Worm (Caenorhabditis elegans) whole organism, L4 larva: ENCODE measurements around the gene fli-1.
A peak's percentile ranks its signal among the peaks of the same experiment; 100 is the strongest.

ENCODE experiments used
- D1046.2 ChIP-seq: fragments of 200-800 bp; sonication (Bioruptor generic); IDR thresholded peaks from 2 replicates; pipeline ENCODE4 v1.3.6; 2022; ENCODE audit warnings: missing genetic modification characterization, missing compliant biosample characterization
- F26F4.8 ChIP-seq: fragments of 200-800 bp; sonication (Bioruptor generic); conservative IDR thresholded peaks from 2 replicates; pipeline ENCODE4 v1.3.6; 2022; ENCODE audit warnings: missing genetic modification characterization, missing compliant biosample characterization
- F37D6.2 ChIP-seq: sonication (generic microtip); optimal IDR thresholded peaks from 2 replicates; lab custom pipeline; 2016; ENCODE audit warnings: mild to moderate bottlenecking, missing genetic modification characterization, missing compliant biosample characterization
- F44E2.7 ChIP-seq: fragments of 200-800 bp; sonication (Bioruptor generic); IDR thresholded peaks from 2 replicates; pipeline ENCODE4 v2.1.2; 2022; ENCODE audit warnings: missing genetic modification characterization, missing compliant biosample characterization
- F49E8.2 ChIP-seq: sonication (generic microtip); optimal IDR thresholded peaks from 2 replicates; lab custom pipeline; 2016; ENCODE audit warnings: missing compliant biosample characterization, mild to moderate bottlenecking, missing genetic modification characterization, borderline replicate concordance
- T20F7.1 ChIP-seq: fragments of 200-800 bp; sonication (Bioruptor generic); optimal IDR thresholded peaks from 2 replicates; lab custom pipeline; 2018; ENCODE audit warnings: mild to moderate bottlenecking, missing genetic modification characterization, missing compliant biosample characterization
- Y5F2A.4 ChIP-seq: fragments of 200-800 bp; sonication (Bioruptor generic); optimal IDR thresholded peaks from 2 replicates; lab custom pipeline; 2018; ENCODE audit warnings: mild to moderate bottlenecking, missing genetic modification characterization, missing compliant biosample characterization
- ZK546.5 ChIP-seq, 2 experiments: sonication (generic microtip); optimal IDR thresholded peaks; 2 replicates each; lab custom pipeline; 2017; ENCODE audit warnings: missing biosample characterization in 2 of 2, missing genetic modification characterization in 2 of 2
- aha-1 ChIP-seq: fragments of 150-350 bp; peaks from one replicate; lab custom pipeline; 2014; ENCODE audit warnings: missing biosample characterization, missing genetic modification characterization
- arid-1 ChIP-seq: fragments of 200-800 bp; sonication (Bioruptor generic); conservative IDR thresholded peaks from 2 replicates; pipeline ENCODE4 v1.3.6; 2022; ENCODE audit warnings: missing genetic modification reagents, missing genetic modification characterization, missing compliant biosample characterization
- ceh-32 ChIP-seq: sonication (generic microtip); optimal IDR thresholded peaks from 2 replicates; lab custom pipeline; 2016; ENCODE audit warnings: mild to moderate bottlenecking, missing genetic modification characterization, missing compliant biosample characterization; ENCODE audit not compliant: poor library complexity
- ceh-44 ChIP-seq: fragments of 200-800 bp; sonication (Bioruptor generic); IDR thresholded peaks from 2 replicates; pipeline ENCODE4 v1.3.6; 2022; ENCODE audit warnings: missing genetic modification reagents, missing genetic modification characterization, missing compliant biosample characterization
- daf-16 ChIP-seq, 3 experiments: sonication (generic microtip); optimal IDR thresholded peaks; 2 replicates each; lab custom pipeline; 2016 to 2017; ENCODE audit warnings: missing genetic modification characterization in 3 of 3, missing genetic modification reagents in 3 of 3, mild to moderate bottlenecking in 2 of 3, missing compliant biosample characterization in 2 of 3, missing biosample characterization in 1 of 3, moderate library complexity in 1 of 3
- daf-19 ChIP-seq: fragments of 200-800 bp; sonication (Bioruptor generic); conservative IDR thresholded peaks from 2 replicates; pipeline ENCODE4 v1.3.6; 2022; ENCODE audit warnings: missing genetic modification characterization, missing compliant biosample characterization
- dmd-6 ChIP-seq: fragments of 200-800 bp; sonication (Bioruptor generic); IDR thresholded peaks from 2 replicates; pipeline ENCODE4 v1.3.6; 2022; ENCODE audit warnings: missing genetic modification reagents, missing genetic modification characterization, missing compliant biosample characterization
- dmd-8 ChIP-seq: fragments of 200-800 bp; sonication (Bioruptor generic); IDR thresholded peaks from 2 replicates; pipeline ENCODE4 v1.3.6; 2022; ENCODE audit warnings: missing genetic modification characterization, missing compliant biosample characterization
- dve-1 ChIP-seq: sonication (generic microtip); optimal IDR thresholded peaks from 2 replicates; lab custom pipeline; 2017; ENCODE audit warnings: antibody characterized with exemption, mild to moderate bottlenecking, missing genetic modification characterization, missing compliant biosample characterization; ENCODE audit not compliant: insufficient read depth
- egl-43 ChIP-seq: fragments of 200-800 bp; sonication (Bioruptor generic); IDR thresholded peaks from 2 replicates; pipeline ENCODE4 v1.3.6; 2022; ENCODE audit warnings: missing genetic modification reagents, missing genetic modification characterization, missing compliant biosample characterization
- fkh-10 ChIP-seq: fragments of 150-350 bp; optimal IDR thresholded peaks from 2 replicates; lab custom pipeline; 2014; ENCODE audit warnings: missing biosample characterization, missing genetic modification reagents, missing genetic modification characterization
- hlh-11 ChIP-seq: fragments of 200-800 bp; sonication (Bioruptor generic); optimal IDR thresholded peaks from 2 replicates; lab custom pipeline; 2018; ENCODE audit warnings: mild to moderate bottlenecking, missing genetic modification characterization, missing compliant biosample characterization
- lim-7 ChIP-seq: fragments of 200-800 bp; sonication (Bioruptor generic); IDR thresholded peaks from 2 replicates; pipeline ENCODE4 v1.3.6; 2022; ENCODE audit warnings: missing genetic modification characterization, missing compliant biosample characterization
- lin-1 ChIP-seq: fragments of 200-800 bp; sonication (Bioruptor generic); IDR thresholded peaks from 2 replicates; pipeline ENCODE4 v1.3.6; 2022; ENCODE audit warnings: missing genetic modification reagents, missing genetic modification characterization, missing compliant biosample characterization
- lin-29 ChIP-seq: fragments of 200-800 bp; sonication (Bioruptor generic); IDR thresholded peaks from 2 replicates; pipeline ENCODE4 v1.3.6; 2022; ENCODE audit warnings: missing genetic modification reagents, missing genetic modification characterization, missing compliant biosample characterization
- lir-3 ChIP-seq: sonication (generic microtip); optimal IDR thresholded peaks from 2 replicates; lab custom pipeline; 2016; ENCODE audit warnings: mild to moderate bottlenecking, missing genetic modification characterization, missing compliant biosample characterization
- madf-9 ChIP-seq: fragments of 200-800 bp; sonication (Bioruptor generic); conservative IDR thresholded peaks from 2 replicates; pipeline ENCODE4 v1.3.6; 2022; ENCODE audit warnings: missing genetic modification reagents, missing genetic modification characterization, missing compliant biosample characterization
- mxl-3 ChIP-seq: fragments of 200-800 bp; sonication (Bioruptor generic); optimal IDR thresholded peaks from 2 replicates; lab custom pipeline; 2018; ENCODE audit warnings: mild to moderate bottlenecking, missing genetic modification characterization, missing compliant biosample characterization
- nhr-10 ChIP-seq: fragments of 150-350 bp; optimal IDR thresholded peaks from 2 replicates; lab custom pipeline; 2014; ENCODE audit warnings: missing biosample characterization, missing genetic modification characterization
- nhr-102 ChIP-seq: sonication (generic microtip); optimal IDR thresholded peaks from 2 replicates; lab custom pipeline; 2016; ENCODE audit warnings: mild to moderate bottlenecking, missing genetic modification characterization, moderate library complexity, missing compliant biosample characterization
- nhr-111 ChIP-seq: fragments of 200-800 bp; sonication (Bioruptor generic); optimal IDR thresholded peaks from 2 replicates; lab custom pipeline; 2018; ENCODE audit warnings: mild to moderate bottlenecking, missing genetic modification characterization, missing compliant biosample characterization
- nhr-237 ChIP-seq: sonication (generic microtip); optimal IDR thresholded peaks from 2 replicates; lab custom pipeline; 2017; ENCODE audit warnings: missing biosample characterization, missing genetic modification characterization
- nhr-25 ChIP-seq: sonication (generic microtip); optimal IDR thresholded peaks from 2 replicates; lab custom pipeline; 2017; ENCODE audit warnings: missing genetic modification characterization, mild to moderate bottlenecking, missing compliant biosample characterization, antibody characterized with exemption, moderate library complexity, borderline replicate concordance; ENCODE audit not compliant: insufficient read depth
- nhr-28 ChIP-seq: fragments of 150-350 bp; optimal IDR thresholded peaks from 2 replicates; lab custom pipeline; 2014; ENCODE audit warnings: missing biosample characterization, missing genetic modification characterization
- nhr-41 ChIP-seq: fragments of 200-800 bp; sonication (Bioruptor generic); IDR thresholded peaks from 2 replicates; pipeline ENCODE4 v1.3.6; 2022; ENCODE audit warnings: missing genetic modification reagents, missing genetic modification characterization, missing compliant biosample characterization
- nhr-77 ChIP-seq: fragments of 150-350 bp; optimal IDR thresholded peaks from 2 replicates; lab custom pipeline; 2014; ENCODE audit warnings: missing biosample characterization, missing genetic modification characterization
- pha-4 ChIP-seq, 2 experiments: fragments of 150-350 bp in 1 of 2; fragments of 200-800 bp in 1 of 2; sonication (Bioruptor generic) in 1 of 2; IDR thresholded peaks in 1 of 2; optimal IDR thresholded peaks in 1 of 2; 2 replicates each; pipeline versions ENCODE4 v1.3.6 to Lab custom; 2014 to 2022; ENCODE audit warnings: missing genetic modification characterization in 2 of 2, missing genetic modification reagents in 2 of 2, missing biosample characterization in 1 of 2, missing compliant biosample characterization in 1 of 2
- saeg-2 ChIP-seq: fragments of 200-800 bp; sonication (Bioruptor generic); IDR thresholded peaks from 2 replicates; pipeline ENCODE4 v1.3.6; 2022; ENCODE audit warnings: missing genetic modification reagents, missing genetic modification characterization, missing compliant biosample characterization
- set-16 ChIP-seq: fragments of 200-800 bp; sonication (Bioruptor generic); IDR thresholded peaks from 2 replicates; pipeline ENCODE4 v1.3.6; 2022; ENCODE audit warnings: missing genetic modification reagents, missing genetic modification characterization, missing compliant biosample characterization
- skn-1 ChIP-seq: fragments of 150-350 bp; optimal IDR thresholded peaks from 2 replicates; lab custom pipeline; 2014; ENCODE audit warnings: missing biosample characterization, missing genetic modification characterization
- spr-1 ChIP-seq: sonication (generic microtip); optimal IDR thresholded peaks from 2 replicates; lab custom pipeline; 2016; ENCODE audit warnings: mild to moderate bottlenecking, missing genetic modification characterization, missing compliant biosample characterization
- spr-3 ChIP-seq: fragments of 200-800 bp; sonication (Bioruptor generic); optimal IDR thresholded peaks from 2 replicates; lab custom pipeline; 2018; ENCODE audit warnings: mild to moderate bottlenecking, missing genetic modification characterization, missing compliant biosample characterization
- tag-97 ChIP-seq: fragments of 200-800 bp; sonication (Bioruptor generic); IDR thresholded peaks from 2 replicates; pipeline ENCODE4 v1.3.6; 2022; ENCODE audit warnings: missing genetic modification characterization, missing compliant biosample characterization
- unc-62 ChIP-seq, 3 experiments: fragments of 150-350 bp in 1 of 3; sonication (generic microtip); optimal IDR thresholded peaks in 2 of 3; peaks in 1 of 3; 1 replicate in 1 of 3; 2 replicates in 2 of 3; lab custom pipeline; 2014 to 2017; ENCODE audit warnings: missing biosample characterization in 3 of 3, missing genetic modification characterization in 3 of 3, missing genetic modification reagents in 3 of 3, missing genotype in 1 of 3
- vab-7 ChIP-seq: fragments of 200-800 bp; sonication (Bioruptor generic); IDR thresholded peaks from 2 replicates; pipeline ENCODE4 v1.3.6; 2022; ENCODE audit warnings: missing genetic modification reagents, missing genetic modification characterization, missing compliant biosample characterization
- zfp-2 ChIP-seq: sonication (generic microtip); optimal IDR thresholded peaks from 2 replicates; lab custom pipeline; 2016; ENCODE audit warnings: mild to moderate bottlenecking, missing genetic modification characterization, missing compliant biosample characterization
- zip-11 ChIP-seq: fragments of 200-800 bp; sonication (Bioruptor generic); IDR thresholded peaks from 2 replicates; pipeline ENCODE4 v1.3.6; 2022; ENCODE audit warnings: missing genetic modification characterization, missing compliant biosample characterization
- ztf-11 ChIP-seq: fragments of 150-350 bp; optimal IDR thresholded peaks from 2 replicates; lab custom pipeline; 2014; ENCODE audit warnings: missing biosample characterization, missing genetic modification characterization
- ztf-7 ChIP-seq: fragments of 150-350 bp; optimal IDR thresholded peaks from 2 replicates; lab custom pipeline; 2014; ENCODE audit warnings: missing biosample characterization, missing genetic modification characterization

The fli-1 gene

DNA sequence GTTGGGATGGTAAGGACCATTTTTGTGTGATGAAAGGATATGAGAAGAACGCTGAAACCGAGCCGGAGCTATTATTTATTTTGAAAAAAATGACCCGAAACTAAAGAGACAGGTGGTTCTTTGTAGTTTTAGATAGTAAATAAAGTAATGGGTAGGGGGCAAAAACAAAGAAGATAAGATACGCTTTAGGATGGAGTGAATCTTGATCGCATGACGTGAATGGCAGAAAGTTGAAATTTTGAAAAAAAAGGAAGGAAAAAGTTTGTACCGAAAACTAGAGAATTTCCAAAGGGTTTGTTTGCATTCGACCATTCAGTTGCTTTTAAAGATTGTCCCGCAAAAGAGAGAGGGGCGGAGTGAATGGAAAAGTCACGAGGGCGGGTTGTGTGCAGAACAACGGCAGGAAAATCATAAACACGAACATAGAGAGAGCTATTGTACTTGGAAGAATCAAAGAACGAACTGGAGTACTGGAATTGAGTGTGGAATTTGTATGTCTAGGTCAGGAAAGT lies 29.6 kb downstream of the fli-1 start, which contains the start of gene F22B7.9 (continued):
- peak; percentile 70 for TF ChIP-seq dve-1 (tag; lab: Kevin White, UChicago)
- peak; percentile 83 for TF ChIP-seq aha-1 (tag; lab: Kevin White, UChicago)
- no peak for TF ChIP-seq dmd-8 (GFP tag; lab: Robert Waterston, UW)

DNA sequence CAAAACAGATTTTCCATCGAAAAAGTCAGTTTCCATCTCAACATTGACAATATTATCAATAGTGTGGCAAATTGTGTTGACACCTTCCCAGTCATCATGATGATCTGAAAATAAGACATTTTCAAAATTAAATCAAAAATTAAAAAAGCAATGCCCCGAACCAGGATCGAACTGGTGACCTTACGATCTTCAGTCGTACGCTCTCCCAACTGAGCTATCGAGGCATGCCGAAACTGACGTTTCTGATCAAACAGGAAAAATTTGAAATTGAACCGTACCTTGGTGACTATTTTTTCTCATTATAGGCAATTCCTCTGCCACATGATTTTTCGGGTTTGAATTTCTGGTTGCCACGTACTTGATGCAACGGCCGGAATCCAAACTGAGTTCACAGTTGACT lies 30.1 kb downstream of the fli-1 start:
- TF ChIP-seq spr-3 (GFP tag; lab: Kevin White, UChicago) = no peak
- no peak for TF ChIP-seq nhr-28 (tag; lab: Kevin White, UChicago)
- TF ChIP-seq D1046.2 = no peak
- TF ChIP-seq ztf-7 (tag; lab: Kevin White, UChicago) = no peak
- no peak for TF ChIP-seq lin-29 (GFP tag; lab: Robert Waterston, UW)
- no peak for TF ChIP-seq daf-16 (GFP tag; optimal IDR thresholded peaks at IDR 0.05; lab: Kevin White, UChicago)
- TF ChIP-seq daf-16 (tag; optimal IDR thresholded peaks at IDR 0.05; lab: Kevin White, UChicago) = no peak
- no peak for TF ChIP-seq ZK546.5 (tag; optimal IDR thresholded peaks at IDR 0.05; lab: Kevin White, UChicago)
- TF ChIP-seq ceh-32 (tag; lab: Kevin White, UChicago) = no peak
- TF ChIP-seq T20F7.1 (GFP tag; lab: Kevin White, UChicago) = no peak
- TF ChIP-seq vab-7 (GFP tag; lab: Robert Waterston, UW) = 0 out of 2 replicates have a peak, but pooled peaks have one; percentile 51
- TF ChIP-seq F37D6.2 = no peak
- TF ChIP-seq F44E2.7 (GFP tag; lab: Robert Waterston, UW) = no peak
- no peak for TF ChIP-seq nhr-102
- no peak for TF ChIP-seq daf-19 (GFP tag; lab: Robert Waterston, UW)
- no peak for TF ChIP-seq nhr-10 (tag; lab: Kevin White, UChicago)
- no peak for TF ChIP-seq zfp-2 (tag; lab: Kevin White, UChicago)
- no peak for TF ChIP-seq egl-43 (GFP tag; lab: Robert Waterston, UW)
- TF ChIP-seq pha-4 (GFP tag; IDR thresholded peaks at IDR 0.05; lab: Robert Waterston, UW) = no peak; the same call in 1 of the 2 replicates
- TF ChIP-seq pha-4 (tag; optimal IDR thresholded peaks at IDR 0.05; lab: Kevin White, UChicago) = no peak
- TF ChIP-seq unc-62 (GFP tag; optimal IDR thresholded peaks at IDR 0.05 in 1 of 2; lab: Kevin White, UChicago) = no peak
- no peak for TF ChIP-seq unc-62 (tag; optimal IDR thresholded peaks at IDR 0.05; lab: Kevin White, UChicago)
- TF ChIP-seq ztf-11 (tag; lab: Kevin White, UChicago) = no peak
- TF ChIP-seq nhr-111 = no peak
- no peak for TF ChIP-seq lir-3
- TF ChIP-seq nhr-41 = no peak
- no peak for TF ChIP-seq hlh-11 (tag; lab: Kevin White, UChicago)
- TF ChIP-seq nhr-25 (tag; lab: Kevin White, UChicago) = no peak
- TF ChIP-seq ceh-44 (GFP tag; lab: Robert Waterston, UW) = no peak
- TF ChIP-seq aha-1 (tag; lab: Kevin White, UChicago) = no peak
- no peak for TF ChIP-seq dmd-6 (GFP tag; lab: Robert Waterston, UW)
- peak; percentile 76 for TF ChIP-seq lim-7 (GFP tag; lab: Robert Waterston, UW)
- 0 out of 2 replicates have a peak, but pooled peaks have one; percentile 36 for TF ChIP-seq F26F4.8 (GFP tag; lab: Robert Waterston, UW)
- no peak for TF ChIP-seq saeg-2 (GFP tag; lab: Robert Waterston, UW)
- TF ChIP-seq tag-97 (GFP tag; lab: Robert Waterston, UW) = no peak
- TF ChIP-seq skn-1 (tag; lab: Kevin White, UChicago) = no peak
- TF ChIP-seq Y5F2A.4 (GFP tag; lab: Kevin White, UChicago) = no peak
- no peak for TF ChIP-seq lin-1 (GFP tag; lab: Robert Waterston, UW)
- peak; percentile 42; the same call in 1 of the 2 replicates for TF ChIP-seq arid-1
- TF ChIP-seq fkh-10 (GFP tag; lab: Kevin White, UChicago) = no peak
- TF ChIP-seq spr-1 = no peak
- no peak for TF ChIP-seq set-16 (GFP tag; lab: Robert Waterston, UW)
- TF ChIP-seq nhr-237 (tag; lab: Kevin White, UChicago) = no peak
- no peak for TF ChIP-seq madf-9 (GFP tag; lab: Robert Waterston, UW)
- TF ChIP-seq nhr-77 (tag; lab: Kevin White, UChicago) = no peak
- no peak for TF ChIP-seq dve-1 (tag; lab: Kevin White, UChicago)
- no peak for TF ChIP-seq mxl-3 (GFP tag; lab: Kevin White, UChicago)
- TF ChIP-seq zip-11 = no peak
- TF ChIP-seq F49E8.2 = no peak
